Worm (Caenorhabditis elegans) whole organism, late embryonic: ENCODE results near the gene grl-26.

Source experiments
- C38D4.7 ChIP-seq: fragments of 200-800 bp; sonication (Bioruptor generic); optimal IDR thresholded peaks from 2 replicates; lab custom pipeline; 2018; ENCODE audit warnings: mild to moderate bottlenecking, missing genetic modification characterization, moderate library complexity, missing compliant biosample characterization
- F13H6.1 ChIP-seq: sonication (generic microtip); optimal IDR thresholded peaks from 2 replicates; lab custom pipeline; 2016; ENCODE audit warnings: missing genetic modification characterization, missing compliant biosample characterization
- K02D7.2 ChIP-seq: sonication (generic microtip); optimal IDR thresholded peaks from 2 replicates; lab custom pipeline; 2017; ENCODE audit warnings: mild to moderate bottlenecking, missing genetic modification characterization, missing compliant biosample characterization
- K09A11.1 ChIP-seq: sonication (generic microtip); optimal IDR thresholded peaks from 2 replicates; lab custom pipeline; 2017; ENCODE audit warnings: antibody characterized with exemption, mild to moderate bottlenecking, missing genetic modification characterization, missing compliant biosample characterization; ENCODE audit not compliant: insufficient read depth
- ahr-1 ChIP-seq: sonication (generic microtip); optimal IDR thresholded peaks from 2 replicates; lab custom pipeline; 2016; ENCODE audit warnings: missing genetic modification characterization, missing compliant biosample characterization
- ama-1 ChIP-seq: fragments of 150-350 bp; optimal IDR thresholded peaks from 2 replicates; lab custom pipeline; 2014
- ceh-19 ChIP-seq: fragments of 200-800 bp; sonication (Bioruptor generic); optimal IDR thresholded peaks from 2 replicates; lab custom pipeline; 2018; ENCODE audit warnings: mild to moderate bottlenecking, missing genetic modification characterization, missing compliant biosample characterization
- ceh-30 ChIP-seq: fragments of 150-350 bp; optimal IDR thresholded peaks from 2 replicates; lab custom pipeline; 2014; ENCODE audit warnings: missing biosample characterization, missing genetic modification characterization
- ceh-48 ChIP-seq: sonication (generic microtip); optimal IDR thresholded peaks from 2 replicates; lab custom pipeline; 2016; ENCODE audit warnings: missing genetic modification characterization, inconsistent platforms, missing compliant biosample characterization
- ceh-6 ChIP-seq: fragments of 200-800 bp; sonication (Bioruptor generic); optimal IDR thresholded peaks from 2 replicates; lab custom pipeline; 2018; ENCODE audit warnings: mild to moderate bottlenecking, missing genetic modification characterization, missing compliant biosample characterization
- ceh-9 ChIP-seq: sonication (generic microtip); optimal IDR thresholded peaks from 2 replicates; lab custom pipeline; 2016; ENCODE audit warnings: mild to moderate bottlenecking, missing genetic modification characterization, inconsistent platforms, missing compliant biosample characterization
- elt-2 ChIP-seq: sonication (generic microtip); optimal IDR thresholded peaks from 2 replicates; lab custom pipeline; 2016; ENCODE audit warnings: missing genetic modification reagents, missing genetic modification characterization, missing compliant biosample characterization
- ets-4 ChIP-seq: sonication (generic microtip); optimal IDR thresholded peaks from 2 replicates; lab custom pipeline; 2016; ENCODE audit warnings: missing genetic modification characterization, missing compliant biosample characterization
- fax-1 ChIP-seq: sonication (generic microtip); optimal IDR thresholded peaks from 2 replicates; lab custom pipeline; 2016; ENCODE audit warnings: missing genotype, missing genetic modification characterization, missing compliant biosample characterization
- fkh-6 ChIP-seq: sonication (generic microtip); optimal IDR thresholded peaks from 2 replicates; lab custom pipeline; 2016; ENCODE audit warnings: missing genetic modification characterization, missing compliant biosample characterization
- gmeb-2 ChIP-seq: sonication (generic microtip); optimal IDR thresholded peaks from 2 replicates; lab custom pipeline; 2016; ENCODE audit warnings: missing genetic modification characterization, inconsistent platforms, missing compliant biosample characterization
- hlh-13 ChIP-seq: fragments of 200-800 bp; sonication (Bioruptor generic); optimal IDR thresholded peaks from 2 replicates; lab custom pipeline; 2018; ENCODE audit warnings: mild to moderate bottlenecking, missing genetic modification characterization, missing compliant biosample characterization
- mec-3 ChIP-seq: sonication (generic microtip); optimal IDR thresholded peaks from 2 replicates; lab custom pipeline; 2016; ENCODE audit warnings: borderline replicate concordance, missing genetic modification characterization, missing compliant biosample characterization
- nfya-1 ChIP-seq: sonication (generic microtip); optimal IDR thresholded peaks from 2 replicates; lab custom pipeline; 2017; ENCODE audit warnings: missing genetic modification characterization, mild to moderate bottlenecking, missing compliant biosample characterization, antibody characterized with exemption, moderate library complexity
- nhr-232 ChIP-seq: sonication (generic microtip); optimal IDR thresholded peaks from 2 replicates; lab custom pipeline; 2016; ENCODE audit warnings: missing genetic modification characterization, missing compliant biosample characterization
- pag-3 ChIP-seq: sonication (generic microtip); optimal IDR thresholded peaks from 2 replicates; lab custom pipeline; 2016; ENCODE audit warnings: missing compliant biosample characterization, missing genetic modification characterization, borderline replicate concordance
- pha-2 ChIP-seq: sonication (generic microtip); optimal IDR thresholded peaks from 2 replicates; lab custom pipeline; 2017; ENCODE audit warnings: mild to moderate bottlenecking, missing genetic modification characterization, missing compliant biosample characterization
- pha-4 ChIP-seq: fragments of 150-350 bp; optimal IDR thresholded peaks from 2 replicates; lab custom pipeline; 2018; ENCODE audit warnings: missing biosample characterization, missing genetic modification reagents, missing genetic modification characterization
- pqm-1 ChIP-seq: sonication (generic microtip); optimal IDR thresholded peaks from 2 replicates; lab custom pipeline; 2016; ENCODE audit warnings: missing genetic modification characterization, missing compliant biosample characterization
- pros-1 ChIP-seq: fragments of 150-350 bp; optimal IDR thresholded peaks from 2 replicates; lab custom pipeline; 2014; ENCODE audit warnings: missing biosample characterization, missing genetic modification reagents, missing genetic modification characterization
- ref-2 ChIP-seq: sonication (generic microtip); optimal IDR thresholded peaks from 2 replicates; lab custom pipeline; 2016; ENCODE audit warnings: missing genetic modification characterization, missing compliant biosample characterization
- sox-4 ChIP-seq: sonication (generic microtip); optimal IDR thresholded peaks from 2 replicates; lab custom pipeline; 2017; ENCODE audit warnings: mild to moderate bottlenecking, missing genetic modification characterization, inconsistent platforms, missing compliant biosample characterization
- syd-9 ChIP-seq: sonication (generic microtip); optimal IDR thresholded peaks from 2 replicates; lab custom pipeline; 2016; ENCODE audit warnings: mild to moderate bottlenecking, missing genetic modification characterization, moderate library complexity, missing compliant biosample characterization
- unc-42 ChIP-seq: sonication (generic microtip); optimal IDR thresholded peaks from 2 replicates; lab custom pipeline; 2016; ENCODE audit warnings: missing genotype, missing genetic modification characterization, missing compliant biosample characterization
- unc-55 ChIP-seq: sonication (generic microtip); optimal IDR thresholded peaks from 2 replicates; lab custom pipeline; 2017; ENCODE audit warnings: missing biosample characterization, missing genetic modification reagents, missing genetic modification characterization
- unc-86 ChIP-seq: sonication (generic microtip); optimal IDR thresholded peaks from 2 replicates; lab custom pipeline; 2016; ENCODE audit warnings: missing genetic modification characterization, missing compliant biosample characterization
- ztf-16 ChIP-seq: sonication (generic microtip); optimal IDR thresholded peaks from 2 replicates; lab custom pipeline; 2017; ENCODE audit warnings: missing genetic modification characterization, missing compliant biosample characterization

The grl-26 gene

ce11 chrIV:291851-292367, 30.7 kb downstream of the grl-26 start:
- no peak for TF ChIP-seq gmeb-2 (tag; lab: Kevin White, UChicago)
- TF ChIP-seq elt-2 (tag; lab: Kevin White, UChicago) = peak; percentile 95
- TF ChIP-seq ztf-16 (tag; lab: Kevin White, UChicago) = no peak
- no peak for TF ChIP-seq unc-42 (tag; lab: Kevin White, UChicago)
- peak; percentile 18 for TF ChIP-seq pqm-1

- TF ChIP-seq unc-55 (GFP tag; lab: Kevin White, UChicago) = no peak
- TF ChIP-seq ceh-6 (GFP tag; lab: Kevin White, UChicago) = no peak
- TF ChIP-seq gmeb-2 (tag; lab: Kevin White, UChicago) = no peak
- TF ChIP-seq syd-9 (tag; lab: Kevin White, UChicago) = no peak
- TF ChIP-seq unc-42 (tag; lab: Kevin White, UChicago) = no peak
- no peak for TF ChIP-seq ets-4
- no peak for TF ChIP-seq pros-1 (tag; lab: Kevin White, UChicago)
- no peak for TF ChIP-seq mec-3 (tag; lab: Kevin White, UChicago)
- TF ChIP-seq ceh-30 (tag; lab: Kevin White, UChicago) = no peak
- no peak for TF ChIP-seq pha-4 (tag; lab: Kevin White, UChicago)
Measured at ce11 chrIV:291356-291755, 31.3 kb downstream of the grl-26 start, which contains the start of gene T21D12.7. T21D12.7 (minus strand) TSS chrIV:291456.

- TF ChIP-seq F13H6.1 (tag; lab: Kevin White, UChicago) = no peak
Measured at ce11 chrIV:290387-290786, 32.2 kb downstream of the grl-26 start.

ce11 chrIV:288027-288426, 34.6 kb downstream of the grl-26 start, which contains the start of gene T21D12.14:
T21D12.14 (minus strand) TSS chrIV:288127.
- no peak for TF ChIP-seq unc-42 (tag; lab: Kevin White, UChicago)
- TF ChIP-seq ahr-1 (tag; lab: Kevin White, UChicago) = no peak
- no peak for TF ChIP-seq ama-1 (lab: Kevin White, UChicago)
- TF ChIP-seq fkh-6 (tag; lab: Kevin White, UChicago) = no peak
- TF ChIP-seq pag-3 (tag; lab: Kevin White, UChicago) = no peak
- no peak for TF ChIP-seq unc-86
- TF ChIP-seq C38D4.7 (GFP tag; lab: Kevin White, UChicago) = no peak
- TF ChIP-seq nfya-1 (tag; lab: Kevin White, UChicago) = no peak
- TF ChIP-seq sox-4 (tag; lab: Kevin White, UChicago) = no peak
- TF ChIP-seq ref-2 (tag; lab: Kevin White, UChicago) = no peak
- no peak for TF ChIP-seq pros-1 (tag; lab: Kevin White, UChicago)
- TF ChIP-seq F13H6.1 (tag; lab: Kevin White, UChicago) = no peak
- no peak for TF ChIP-seq ceh-19 (GFP tag; lab: Kevin White, UChicago)
- no peak for TF ChIP-seq K02D7.2 (tag; lab: Kevin White, UChicago)
- no peak for TF ChIP-seq hlh-13 (GFP tag; lab: Kevin White, UChicago)
- no peak for TF ChIP-seq unc-55 (GFP tag; lab: Kevin White, UChicago)
- TF ChIP-seq ceh-48 (tag; lab: Kevin White, UChicago) = no peak

ce11 chrIV:283347-283746, 39.3 kb downstream of the grl-26 start, which contains the start of gene best-19:
best-19 (plus strand) TSS chrIV:283647.
- TF ChIP-seq fax-1 = no peak
- TF ChIP-seq nfya-1 (tag; lab: Kevin White, UChicago) = no peak
- TF ChIP-seq unc-42 (tag; lab: Kevin White, UChicago) = peak; percentile 52
- no peak for TF ChIP-seq syd-9 (tag; lab: Kevin White, UChicago)

- TF ChIP-seq pha-2 = no peak
- TF ChIP-seq mec-3 (tag; lab: Kevin White, UChicago) = no peak
- no peak for TF ChIP-seq K09A11.1 (tag; lab: Kevin White, UChicago)
- TF ChIP-seq nhr-232 (tag; lab: Kevin White, UChicago) = no peak
- no peak for TF ChIP-seq unc-86
- TF ChIP-seq nfya-1 (tag; lab: Kevin White, UChicago) = no peak
- TF ChIP-seq ceh-9 = no peak
Measured at ce11 chrIV:282008-282407, 40.6 kb downstream of the grl-26 start.
